Worm (Caenorhabditis elegans) whole organism, mixed stage, embryonic: ENCODE data around the gene ZK177.1.
A peak's percentile ranks its signal among the peaks of the same experiment; 100 is the strongest.

Experiments used
- bed-3 ChIP-seq: fragments of 200-800 bp; sonication (Bioruptor generic); optimal IDR thresholded peaks from 3 replicates; lab custom pipeline; 2018; ENCODE audit warnings: mild to moderate bottlenecking, missing genetic modification characterization, moderate library complexity, missing compliant biosample characterization
- blmp-1 ChIP-seq: fragments of 150-350 bp; optimal IDR thresholded peaks from 2 replicates; lab custom pipeline; 2014; ENCODE audit warnings: missing biosample characterization, missing genetic modification characterization
- ceh-39 ChIP-seq: fragments of 150-350 bp; optimal IDR thresholded peaks from 2 replicates; lab custom pipeline; 2014; ENCODE audit warnings: missing biosample characterization, missing genetic modification characterization
- ceh-43 ChIP-seq: fragments of 200-800 bp; sonication (Bioruptor generic); optimal IDR thresholded peaks from 2 replicates; lab custom pipeline; 2018; ENCODE audit warnings: mild to moderate bottlenecking, missing genetic modification characterization, moderate library complexity, missing compliant biosample characterization
- ces-1 ChIP-seq: fragments of 150-350 bp; optimal IDR thresholded peaks from 2 replicates; lab custom pipeline; 2014; ENCODE audit warnings: missing biosample characterization, missing genetic modification reagents, missing genetic modification characterization
- cnd-1 ChIP-seq: fragments of 200-800 bp; sonication (Bioruptor generic); optimal IDR thresholded peaks from 2 replicates; lab custom pipeline; 2018; ENCODE audit warnings: mild to moderate bottlenecking, missing genetic modification characterization, missing compliant biosample characterization
- drap-1 ChIP-seq: fragments of 200-800 bp; sonication (Bioruptor generic); optimal IDR thresholded peaks from 3 replicates; lab custom pipeline; 2018; ENCODE audit warnings: mild to moderate bottlenecking, missing genetic modification characterization, missing compliant biosample characterization
- elt-1 ChIP-seq: sonication (generic microtip); optimal IDR thresholded peaks from 2 replicates; lab custom pipeline; 2017; ENCODE audit warnings: missing genetic modification characterization, mild to moderate bottlenecking, missing compliant biosample characterization, antibody characterized with exemption, moderate library complexity, borderline replicate concordance; ENCODE audit not compliant: insufficient read depth
- flh-1 ChIP-seq: fragments of 200-800 bp; sonication (Bioruptor generic); optimal IDR thresholded peaks from 2 replicates; lab custom pipeline; 2018; ENCODE audit warnings: mild to moderate bottlenecking, missing genetic modification characterization, moderate library complexity, missing compliant biosample characterization
- ham-2 ChIP-seq: fragments of 200-800 bp; sonication (Bioruptor generic); optimal IDR thresholded peaks from 2 replicates; lab custom pipeline; 2018; ENCODE audit warnings: mild to moderate bottlenecking, missing genetic modification characterization, missing compliant biosample characterization
- lin-13 ChIP-seq: fragments of 150-350 bp; optimal IDR thresholded peaks from 2 replicates; lab custom pipeline; 2014; ENCODE audit warnings: missing biosample characterization, missing genetic modification characterization
- lsy-2 ChIP-seq: fragments of 150-350 bp; optimal IDR thresholded peaks from 2 replicates; lab custom pipeline; 2014; ENCODE audit warnings: missing biosample characterization, missing genetic modification characterization
- mab-5 ChIP-seq: fragments of 150-350 bp; optimal IDR thresholded peaks from 2 replicates; lab custom pipeline; 2014; ENCODE audit warnings: missing biosample characterization, missing genetic modification characterization
- mep-1 ChIP-seq: fragments of 150-350 bp; optimal IDR thresholded peaks from 2 replicates; lab custom pipeline; 2017; ENCODE audit warnings: missing biosample characterization, missing genetic modification reagents, missing genetic modification characterization, inconsistent platforms
- nhr-12 ChIP-seq: fragments of 150-350 bp; optimal IDR thresholded peaks from 2 replicates; lab custom pipeline; 2014; ENCODE audit warnings: missing biosample characterization, missing genetic modification characterization
- nhr-2 ChIP-seq: fragments of 150-350 bp; optimal IDR thresholded peaks from 2 replicates; lab custom pipeline; 2014; ENCODE audit warnings: missing biosample characterization, missing genetic modification characterization
- nhr-237 ChIP-seq: fragments of 150-350 bp; optimal IDR thresholded peaks from 2 replicates; lab custom pipeline; 2014; ENCODE audit warnings: missing biosample characterization, missing genetic modification characterization
- nhr-28 ChIP-seq: fragments of 150-350 bp; optimal IDR thresholded peaks from 2 replicates; lab custom pipeline; 2014; ENCODE audit warnings: missing biosample characterization, missing genetic modification characterization
- nhr-76 ChIP-seq: sonication (generic microtip); optimal IDR thresholded peaks from 2 replicates; lab custom pipeline; 2017; ENCODE audit warnings: missing biosample characterization, missing genetic modification characterization
- sem-2 ChIP-seq: fragments of 200-800 bp; sonication (Bioruptor generic); optimal IDR thresholded peaks from 2 replicates; lab custom pipeline; 2018; ENCODE audit warnings: mild to moderate bottlenecking, missing genetic modification characterization, missing compliant biosample characterization
- snpc-4 ChIP-seq: fragments of 150-350 bp; optimal IDR thresholded peaks from 2 replicates; lab custom pipeline; 2014; ENCODE audit warnings: missing biosample characterization, missing genetic modification characterization
- unc-120 ChIP-seq: sonication (generic microtip); optimal IDR thresholded peaks from 2 replicates; lab custom pipeline; 2017; ENCODE audit warnings: missing genetic modification characterization, missing compliant biosample characterization; ENCODE audit not compliant: poor library complexity, severe bottlenecking
- unc-39 ChIP-seq: fragments of 150-350 bp; optimal IDR thresholded peaks from 2 replicates; lab custom pipeline; 2014; ENCODE audit warnings: missing biosample characterization, missing genetic modification characterization
- zip-8 ChIP-seq: fragments of 150-350 bp; optimal IDR thresholded peaks from 2 replicates; lab custom pipeline; 2014; ENCODE audit warnings: missing biosample characterization, missing genetic modification characterization

ZK177.1 gene

ce11 chrII:5498156-5498739 lies 29.7 kb upstream of the ZK177.1 start, which contains the start of the genes suex-1 and F12A10.9:
Gene suex-1 (minus strand): TSS chrII:5498256.
Gene F12A10.9 (plus strand): TSS chrII:5498689.
- TF ChIP-seq ceh-43 (GFP tag; lab: Kevin White, UChicago) (no peak), cnd-1 (tag; lab: Kevin White, UChicago) (no peak), lin-13 (no peak), snpc-4 (no peak), ham-2 (GFP tag; lab: Kevin White, UChicago) (no peak), nhr-28 (tag; lab: Kevin White, UChicago) (no peak), sem-2 (GFP tag; lab: Kevin White, UChicago) (no peak), blmp-1 (no peak), bed-3 (GFP tag; lab: Kevin White, UChicago) (no peak), unc-39 (tag; lab: Kevin White, UChicago) (no peak), nhr-12 (tag; lab: Kevin White, UChicago) (no peak), flh-1 (GFP tag; lab: Kevin White, UChicago) (no peak), nhr-2 (tag; lab: Kevin White, UChicago) (no peak), nhr-76 (tag; lab: Kevin White, UChicago) (no peak)

ce11 chrII:5500470-5500869 lies 27.5 kb upstream of the ZK177.1 start, which contains the start of gene fzy-1:
Gene fzy-1 (plus strand): TSS chrII:5500770.
- no peak for TF ChIP-seq cnd-1 (tag; lab: Kevin White, UChicago)
- TF ChIP-seq nhr-237 (tag; lab: Kevin White, UChicago), result no peak
- no peak for TF ChIP-seq blmp-1
- TF ChIP-seq nhr-76 (tag; lab: Kevin White, UChicago), result no peak
- TF ChIP-seq ceh-39 (tag; lab: Kevin White, UChicago), result no peak

ce11 chrII:5500986-5501657 lies 26.8 kb upstream of the ZK177.1 start, which contains the start of gene F12A10.8:
Gene F12A10.8 (minus strand): TSS chrII:5501064.
- TF ChIP-seq ham-2 (GFP tag; lab: Kevin White, UChicago), result no peak
- no peak for TF ChIP-seq mab-5 (tag; lab: Kevin White, UChicago)
- no peak for TF ChIP-seq sem-2 (GFP tag; lab: Kevin White, UChicago)
- TF ChIP-seq drap-1 (GFP tag; lab: Kevin White, UChicago), result no peak
- no peak for TF ChIP-seq lsy-2 (tag; lab: Kevin White, UChicago)
- peak; percentile 52 for TF ChIP-seq elt-1 (tag; lab: Kevin White, UChicago)
- no peak for TF ChIP-seq nhr-2 (tag; lab: Kevin White, UChicago)
- TF ChIP-seq mep-1 (tag; lab: Kevin White, UChicago), result no peak
- TF ChIP-seq blmp-1, result no peak
- TF ChIP-seq ces-1 (GFP tag; lab: Kevin White, UChicago), result peak; percentile 89
- TF ChIP-seq ceh-43 (GFP tag; lab: Kevin White, UChicago), result no peak
- TF ChIP-seq nhr-12 (tag; lab: Kevin White, UChicago), result no peak
- TF ChIP-seq nhr-28 (tag; lab: Kevin White, UChicago), result no peak

- TF ChIP-seq nhr-12 (tag; lab: Kevin White, UChicago), result no peak
- no peak for TF ChIP-seq zip-8 (tag; lab: Kevin White, UChicago)
- no peak for TF ChIP-seq lin-13
- no peak for TF ChIP-seq nhr-28 (tag; lab: Kevin White, UChicago)
- no peak for TF ChIP-seq blmp-1
- TF ChIP-seq nhr-237 (tag; lab: Kevin White, UChicago), result no peak
- no peak for TF ChIP-seq unc-120 (tag; lab: Kevin White, UChicago)
Measured at ce11 chrII:5503760-5504159, 24.2 kb upstream of the ZK177.1 start, which contains the start of gene cyp-44A1. Gene cyp-44A1 (plus strand): TSS chrII:5504044.

- TF ChIP-seq cnd-1 (tag; lab: Kevin White, UChicago), result no peak
- peak; percentile 3 for TF ChIP-seq blmp-1
- peak; percentile 79 for TF ChIP-seq ces-1 (GFP tag; lab: Kevin White, UChicago)
Measured at ce11 chrII:5505820-5506287, 22.1 kb upstream of the ZK177.1 start, which contains the start of gene npp-24. Gene npp-24 (plus strand): TSS chrII:5505870.
